Fruit fly (Drosophila melanogaster) whole organism, embryonic: ENCODE measurements around the gene CG31249.

Source experiments
- Antp ChIP-seq: fragments of 200-800 bp; sonication (Bioruptor generic); optimal IDR thresholded peaks from 3 replicates; lab custom pipeline; 2016; ENCODE audit warnings: missing biosample characterization, missing genetic modification characterization
- CG10959 ChIP-seq: fragments of 200-800 bp; sonication (Bioruptor generic); IDR thresholded peaks from 2 replicates; pipeline ENCODE4 v1.3.6; 2022; ENCODE audit warnings: missing biosample characterization, missing genetic modification characterization
- CG12071 ChIP-seq: fragments of 200-800 bp; sonication (Bioruptor generic); optimal IDR thresholded peaks from 3 replicates; lab custom pipeline; 2018; ENCODE audit warnings: missing biosample characterization, mild to moderate bottlenecking, missing genetic modification characterization
- CG13424 ChIP-seq: fragments of 200-800 bp; sonication (Bioruptor generic); optimal IDR thresholded peaks from 2 replicates; lab custom pipeline; 2019; ENCODE audit warnings: missing biosample characterization, mild to moderate bottlenecking, missing genetic modification characterization, moderate library complexity
- CG16779 ChIP-seq: fragments of 200-800 bp; sonication (Bioruptor generic); IDR thresholded peaks from 2 replicates; pipeline ENCODE4 v1.3.6; 2022; ENCODE audit warnings: missing biosample characterization, missing genetic modification characterization
- CG16863 ChIP-seq: fragments of 200-800 bp; sonication (Bioruptor generic); optimal IDR thresholded peaks from 3 replicates; lab custom pipeline; 2016; ENCODE audit warnings: missing biosample characterization, missing genetic modification characterization
- CG18262 ChIP-seq: fragments of 200-800 bp; optimal IDR thresholded peaks from 3 replicates; lab custom pipeline; 2019; ENCODE audit warnings: missing biosample characterization, mild to moderate bottlenecking, missing genetic modification characterization, moderate library complexity
- CG18599 ChIP-seq: fragments of 200-800 bp; sonication (Bioruptor generic); optimal IDR thresholded peaks from 3 replicates; lab custom pipeline; 2017; ENCODE audit warnings: missing biosample characterization, missing genetic modification characterization, mild to moderate bottlenecking, moderate library complexity, missing genetic modification reagents
- CG2116 ChIP-seq: fragments of 200-800 bp; sonication (Bioruptor generic); optimal IDR thresholded peaks from 3 replicates; lab custom pipeline; 2018; ENCODE audit warnings: missing biosample characterization, mild to moderate bottlenecking, missing genetic modification characterization
- CG30431 ChIP-seq: fragments of 200-800 bp; sonication (Bioruptor generic); optimal IDR thresholded peaks from 2 replicates; lab custom pipeline; 2017; ENCODE audit warnings: missing biosample characterization, missing genetic modification characterization
- CG4282 ChIP-seq: fragments of 200-800 bp; sonication (Bioruptor generic); optimal IDR thresholded peaks from 2 replicates; lab custom pipeline; 2016; ENCODE audit warnings: missing biosample characterization, missing genetic modification characterization
- CG8478 ChIP-seq: fragments of >200 bp; optimal IDR thresholded peaks from 2 replicates; lab custom pipeline; 2018
- CG9727 ChIP-seq: fragments of 200-800 bp; sonication (Bioruptor generic); optimal IDR thresholded peaks from 3 replicates; lab custom pipeline; 2017; ENCODE audit warnings: missing biosample characterization, mild to moderate bottlenecking, missing genetic modification characterization
- CHES-1-like ChIP-seq: fragments of 200-800 bp; sonication (Bioruptor generic); optimal IDR thresholded peaks from 2 replicates; lab custom pipeline; 2016; ENCODE audit warnings: missing biosample characterization, missing genetic modification characterization
- Dip2 ChIP-seq: fragments of 200-800 bp; sonication (Bioruptor generic); IDR thresholded peaks from 2 replicates; pipeline ENCODE4 v1.3.6; 2022; ENCODE audit warnings: missing biosample characterization, missing genetic modification characterization
- Dll ChIP-seq: fragments of 200-800 bp; sonication (Bioruptor generic); IDR thresholded peaks from 4 replicates; pipeline ENCODE4 v1.3.6; 2022; ENCODE audit warnings: missing biosample characterization, missing genetic modification characterization; ENCODE audit not compliant: partially characterized antibody
- Drgx ChIP-seq: fragments of 200-800 bp; sonication (Bioruptor generic); IDR thresholded peaks from 2 replicates; pipeline ENCODE4 v1.3.6; 2022; ENCODE audit warnings: missing biosample characterization, missing genetic modification characterization
- HHEX ChIP-seq: fragments of 200-800 bp; sonication (Bioruptor generic); optimal IDR thresholded peaks from 3 replicates; lab custom pipeline; 2017; ENCODE audit warnings: missing biosample characterization, mild to moderate bottlenecking, missing genetic modification characterization, missing genetic modification reagents
- Hr3 ChIP-seq: fragments of 200-800 bp; sonication (Bioruptor generic); optimal IDR thresholded peaks from 3 replicates; lab custom pipeline; 2016; ENCODE audit warnings: missing biosample characterization, missing genetic modification characterization
- Hr51 ChIP-seq, 2 experiments: fragments of 200-800 bp; sonication (Bioruptor generic); optimal IDR thresholded peaks; 2 replicates in 1 of 2; 3 replicates in 1 of 2; lab custom pipeline; 2016 to 2018; ENCODE audit warnings: missing biosample characterization in 2 of 2, missing genetic modification characterization in 2 of 2, mild to moderate bottlenecking in 1 of 2, moderate library complexity in 1 of 2
- Hsf ChIP-seq: fragments of 200-800 bp; sonication (Bioruptor generic); optimal IDR thresholded peaks from 3 replicates; lab custom pipeline; 2016; ENCODE audit warnings: missing biosample characterization, missing genetic modification characterization
- MESR4 ChIP-seq: fragments of 200-800 bp; sonication (Bioruptor generic); optimal IDR thresholded peaks from 2 replicates; lab custom pipeline; 2018; ENCODE audit warnings: missing biosample characterization, mild to moderate bottlenecking, missing genetic modification characterization, moderate library complexity
- Mes4 ChIP-seq: fragments of 200-800 bp; sonication (Bioruptor generic); optimal IDR thresholded peaks from 2 replicates; lab custom pipeline; 2016; ENCODE audit warnings: missing biosample characterization, missing genetic modification characterization
- Nf-YA ChIP-seq: fragments of 200-800 bp; sonication (Bioruptor generic); IDR thresholded peaks from 2 replicates; pipeline ENCODE4 v1.3.6; 2022; ENCODE audit warnings: missing biosample characterization, missing genetic modification characterization
- Nf-YC ChIP-seq: fragments of 200-800 bp; optimal IDR thresholded peaks from 3 replicates; lab custom pipeline; 2019; ENCODE audit warnings: missing biosample characterization, mild to moderate bottlenecking, missing genetic modification characterization, moderate library complexity
- Opbp ChIP-seq: fragments of 200-800 bp; sonication (Bioruptor generic); IDR thresholded peaks from 3 replicates; pipeline ENCODE4 v1.3.6; 2022; ENCODE audit warnings: missing biosample characterization, missing genetic modification characterization; ENCODE audit not compliant: partially characterized antibody
- Poxn ChIP-seq: fragments of 200-800 bp; sonication (Bioruptor generic); IDR thresholded peaks from 2 replicates; pipeline ENCODE4 v1.3.6; 2022; ENCODE audit warnings: missing biosample characterization, missing genetic modification characterization
- Ravus ChIP-seq: fragments of 200-800 bp; sonication (Bioruptor generic); IDR thresholded peaks from 2 replicates; pipeline ENCODE4 v1.3.6; 2022; ENCODE audit warnings: missing biosample characterization, missing genetic modification characterization
- Stat92E ChIP-seq, 3 experiments: fragments of >200 bp in 2 of 3; fragments of 200-800 bp in 1 of 3; sonication (Bioruptor generic) in 1 of 3; optimal IDR thresholded peaks; 2 replicates each; lab custom pipeline; 2017 to 2019; ENCODE audit warnings: missing biosample characterization in 3 of 3, missing genetic modification characterization in 3 of 3, mild to moderate bottlenecking in 1 of 3, moderate library complexity in 1 of 3
- ab ChIP-seq: fragments of 200-800 bp; sonication (Bioruptor generic); optimal IDR thresholded peaks from 2 replicates; lab custom pipeline; 2016; ENCODE audit warnings: missing biosample characterization, missing genetic modification characterization
- ato ChIP-seq: fragments of 200-800 bp; sonication (Bioruptor generic); IDR thresholded peaks from 2 replicates; pipeline ENCODE4 v1.3.6; 2022; ENCODE audit warnings: missing biosample characterization, missing genetic modification characterization; ENCODE audit not compliant: partially characterized antibody
- bowl ChIP-seq: fragments of 200-800 bp; sonication (Bioruptor generic); IDR thresholded peaks from 2 replicates; pipeline ENCODE4 v1.3.6; 2022; ENCODE audit warnings: missing biosample characterization, missing genetic modification characterization
- dm ChIP-seq: fragments of 200-800 bp; sonication (Bioruptor generic); optimal IDR thresholded peaks from 3 replicates; lab custom pipeline; 2016; ENCODE audit warnings: missing biosample characterization, missing genetic modification characterization
- dmrt11E ChIP-seq: fragments of 200-800 bp; sonication (Bioruptor generic); optimal IDR thresholded peaks from 3 replicates; lab custom pipeline; 2018; ENCODE audit warnings: missing biosample characterization, mild to moderate bottlenecking, missing genetic modification characterization, moderate library complexity
- dmrt99B ChIP-seq: fragments of 200-800 bp; sonication (Bioruptor generic); optimal IDR thresholded peaks from 2 replicates; lab custom pipeline; 2018; ENCODE audit warnings: missing biosample characterization, mild to moderate bottlenecking, missing genetic modification characterization, moderate library complexity
- gfzf ChIP-seq: fragments of 200-800 bp; sonication (Bioruptor generic); optimal IDR thresholded peaks from 2 replicates; lab custom pipeline; 2016; ENCODE audit warnings: missing biosample characterization, mild to moderate bottlenecking, missing genetic modification characterization, moderate library complexity
- hb ChIP-seq: fragments of 200-800 bp; sonication (Bioruptor generic); IDR thresholded peaks from 3 replicates; pipeline ENCODE4 v1.3.6; 2022; ENCODE audit warnings: missing biosample characterization, missing genetic modification characterization; ENCODE audit not compliant: partially characterized antibody
- her ChIP-seq: fragments of 200-800 bp; sonication (Bioruptor generic); optimal IDR thresholded peaks from 2 replicates; lab custom pipeline; 2016; ENCODE audit warnings: missing biosample characterization, missing genetic modification characterization
- ind ChIP-seq: fragments of 200-800 bp; sonication (Bioruptor generic); optimal IDR thresholded peaks from 3 replicates; lab custom pipeline; 2016; ENCODE audit warnings: missing biosample characterization, missing genetic modification characterization
- inv ChIP-seq: fragments of 200-800 bp; sonication (Bioruptor generic); IDR thresholded peaks from 2 replicates; pipeline ENCODE4 v1.3.6; 2022; ENCODE audit warnings: missing biosample characterization, missing genetic modification characterization; ENCODE audit not compliant: partially characterized antibody
- mirr ChIP-seq: fragments of 200-800 bp; sonication (Bioruptor generic); optimal IDR thresholded peaks from 3 replicates; lab custom pipeline; 2018; ENCODE audit warnings: missing biosample characterization, mild to moderate bottlenecking, missing genetic modification characterization
- pb ChIP-seq: fragments of 200-800 bp; sonication (Bioruptor generic); optimal IDR thresholded peaks from 3 replicates; lab custom pipeline; 2016; ENCODE audit warnings: missing biosample characterization, missing genetic modification characterization
- repo ChIP-seq: fragments of 200-800 bp; sonication (Bioruptor generic); optimal IDR thresholded peaks from 2 replicates; lab custom pipeline; 2016; ENCODE audit warnings: missing biosample characterization, missing genetic modification characterization
- slbo ChIP-seq: fragments of 200-800 bp; sonication (Bioruptor generic); IDR thresholded peaks from 2 replicates; pipeline ENCODE4 v1.3.6; 2022; ENCODE audit warnings: missing biosample characterization, missing genetic modification characterization
- sqz ChIP-seq: fragments of 200-800 bp; sonication (Bioruptor generic); optimal IDR thresholded peaks from 3 replicates; lab custom pipeline; 2018; ENCODE audit warnings: missing biosample characterization, mild to moderate bottlenecking, missing genetic modification characterization
- tll ChIP-seq, 2 experiments: fragments of 200-800 bp in 1 of 2; fragments of >200 bp in 1 of 2; sonication (Bioruptor generic) in 1 of 2; optimal IDR thresholded peaks; 2 replicates each; lab custom pipeline; 2017 to 2019; ENCODE audit warnings: missing biosample characterization in 2 of 2, missing genetic modification characterization in 2 of 2, mild to moderate bottlenecking in 1 of 2, moderate library complexity in 1 of 2
- toy ChIP-seq: fragments of 200-800 bp; sonication (Bioruptor generic); IDR thresholded peaks from 2 replicates; pipeline ENCODE4 v1.3.6; 2022; ENCODE audit warnings: missing biosample characterization, missing genetic modification characterization
- tup ChIP-seq: fragments of 200-800 bp; sonication (Bioruptor generic); optimal IDR thresholded peaks from 2 replicates; lab custom pipeline; 2016; ENCODE audit warnings: missing biosample characterization, mild to moderate bottlenecking, missing genetic modification characterization, moderate library complexity
- zen2 ChIP-seq: fragments of 200-800 bp; sonication (Bioruptor generic); IDR thresholded peaks from 3 replicates; pipeline ENCODE4 v1.3.6; 2022; ENCODE audit warnings: missing biosample characterization, missing genetic modification characterization; ENCODE audit not compliant: partially characterized antibody

CG31249 gene

DNA sequence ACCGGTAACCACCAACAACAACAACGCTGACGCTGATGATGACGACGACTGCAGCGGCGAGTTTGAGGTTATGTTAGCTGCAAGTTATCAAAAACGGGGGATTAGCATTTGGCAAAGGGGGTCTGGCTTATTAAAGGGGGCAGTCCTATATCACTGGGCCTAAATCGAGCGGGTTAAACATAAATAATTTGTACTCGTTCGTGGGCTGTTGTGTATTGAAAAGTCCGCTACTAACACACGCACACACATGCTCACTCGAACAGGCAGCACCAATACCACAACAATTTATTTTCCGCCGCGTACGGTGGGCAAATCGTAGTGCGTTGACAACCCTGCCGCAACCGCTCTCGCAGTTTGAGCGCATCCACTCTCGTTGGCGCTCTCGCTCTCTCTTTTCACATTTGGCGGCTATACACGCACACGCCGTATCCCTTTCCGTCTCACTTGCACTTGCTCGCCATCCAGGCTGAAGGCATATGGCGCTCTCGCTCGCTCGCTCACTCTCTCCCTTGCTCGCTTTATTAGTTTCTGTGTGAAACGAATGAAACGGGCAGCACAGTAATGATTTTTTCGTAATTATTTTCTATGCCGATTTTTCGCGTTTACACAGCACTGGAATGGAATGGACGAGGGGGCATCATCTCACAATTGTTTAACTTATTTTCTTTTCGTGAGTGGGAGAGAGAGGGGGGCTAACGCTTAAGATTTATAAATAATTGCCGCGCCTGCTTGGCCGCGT, 30.2 kb upstream of the CG31249 start (continued):
- TF ChIP-seq bowl (GFP tag; lab: Robert Waterston, UW) (no peak), Opbp (GFP tag; lab: Robert Waterston, UW) (no peak), CG12071 (GFP tag; lab: Kevin White, UChicago) (peak; percentile 39), slbo (GFP tag; lab: Robert Waterston, UW) (no peak), Dll (GFP tag; lab: Robert Waterston, UW) (no peak), CG10959 (GFP tag; lab: Robert Waterston, UW) (no peak), Drgx (GFP tag; lab: Robert Waterston, UW) (no peak), Nf-YC (peak; percentile 72), Mes4 (GFP tag; lab: Kevin White, UChicago) (peak; percentile 6), ab (GFP tag; lab: Kevin White, UChicago) (no peak), CG18599 (GFP tag; lab: Kevin White, UChicago) (peak; percentile 69), tup (GFP tag; lab: Kevin White, UChicago) (no peak), HHEX (no peak), CHES-1-like (peak; percentile 34), CG16779 (no peak), her (GFP tag; lab: Kevin White, UChicago) (peak; percentile 51), CG16863 (GFP tag; lab: Kevin White, UChicago) (peak; percentile 36), inv (GFP tag; lab: Robert Waterston, UW) (no peak), Poxn (GFP tag; lab: Robert Waterston, UW) (no peak), Antp (GFP tag; lab: Kevin White, UChicago) (peak; percentile 37), mirr (GFP tag; lab: Kevin White, UChicago) (peak; percentile 70), Hr3 (GFP tag; lab: Kevin White, UChicago) (no peak), dmrt99B (tag; lab: Kevin White, UChicago) (peak; percentile 21), sqz (no peak), CG2116 (peak; percentile 49), CG9727 (GFP tag; lab: Kevin White, UChicago) (peak; percentile 14), dmrt11E (no peak), tll (GFP tag; optimal IDR thresholded peaks at IDR 0.05; lab: Kevin White, UChicago) (no peak), toy (no peak), gfzf (GFP tag; lab: Kevin White, UChicago) (no peak), Nf-YA (GFP tag; lab: Robert Waterston, UW) (no peak), Hsf (GFP tag; lab: Kevin White, UChicago) (no peak), Hr51 (GFP tag; optimal IDR thresholded peaks at IDR 0.05; lab: Kevin White, UChicago) (peak in 1 of 2 experiments; percentile 19), CG18262 (tag; lab: Kevin White, UChicago) (no peak), CG8478 (peak; percentile 97), CG30431 (no peak), repo (GFP tag; lab: Kevin White, UChicago) (no peak), ind (GFP tag; lab: Kevin White, UChicago) (no peak), MESR4 (GFP tag; lab: Kevin White, UChicago) (peak; percentile 20), pb (GFP tag; lab: Kevin White, UChicago) (peak; percentile 41), zen2 (GFP tag; lab: Robert Waterston, UW) (no peak), hb (no peak), ato (GFP tag; lab: Robert Waterston, UW) (no peak), Dip2 (GFP tag; lab: Robert Waterston, UW) (no peak), dm (peak; percentile 50), Stat92E (GFP tag; optimal IDR thresholded peaks at IDR 0.05; lab: Kevin White, UChicago) (no peak), CG4282 (peak; percentile 19), CG13424 (no peak), Ravus (no peak)
